Fruit fly (Drosophila melanogaster) S2 (cell line): ENCODE measurements around the gene CG6878.

ENCODE experiments used
- CG8478 ChIP-seq: fragments of >200 bp; optimal IDR thresholded peaks from 2 replicates; lab custom pipeline; 2018
- CTCF ChIP-seq, 2 experiments: fragments of >200 bp; optimal IDR thresholded peaks; 2 replicates each; lab custom pipeline; 2018

Gene CG6878

dm6 chr3L:15174086-15174485 lies 12.5 kb downstream of the CG6878 start:
- TF ChIP-seq CG8478: no peak
- TF ChIP-seq CTCF (optimal IDR thresholded peaks at IDR 0.05; lab: Kevin White, UChicago): no peak

- TF ChIP-seq CTCF (optimal IDR thresholded peaks at IDR 0.05; lab: Kevin White, UChicago) (no peak), CG8478 (no peak)
These were observed 13.2 kb downstream of the CG6878 start for dm6 chr3L:15174823-15175222.

dm6 chr3L:15176641-15177215 lies 15.1 kb downstream of the CG6878 start:
- TF ChIP-seq CTCF (optimal IDR thresholded peaks at IDR 0.05; lab: Kevin White, UChicago): no peak
- TF ChIP-seq CG8478: no peak

- TF ChIP-seq CTCF (optimal IDR thresholded peaks at IDR 0.05; lab: Kevin White, UChicago): peak; percentile 85 to 86
- no peak for TF ChIP-seq CG8478
These were observed 17.0 kb downstream of the CG6878 start for dm6 chr3L:15178618-15179017.

dm6 chr3L:15180816-15181215 lies 19.2 kb downstream of the CG6878 start:
- TF ChIP-seq CTCF (optimal IDR thresholded peaks at IDR 0.05; lab: Kevin White, UChicago) (no peak), CG8478 (no peak)

dm6 chr3L:15187782-15188181 lies 26.2 kb downstream of the CG6878 start:
- TF ChIP-seq CG8478: no peak
- no peak for TF ChIP-seq CTCF (optimal IDR thresholded peaks at IDR 0.05; lab: Kevin White, UChicago)

dm6 chr3L:15188735-15189134 lies 27.1 kb downstream of the CG6878 start:
- TF ChIP-seq CG8478 (no peak), CTCF (optimal IDR thresholded peaks at IDR 0.05; lab: Kevin White, UChicago) (no peak)

- TF ChIP-seq CTCF (optimal IDR thresholded peaks at IDR 0.05; lab: Kevin White, UChicago): no peak
- TF ChIP-seq CG8478: no peak
These were observed 28.1 kb downstream of the CG6878 start for dm6 chr3L:15189707-15190106.

dm6 chr3L:15192172-15192571 lies 30.6 kb downstream of the CG6878 start:
- no peak for TF ChIP-seq CG8478
- no peak for TF ChIP-seq CTCF (optimal IDR thresholded peaks at IDR 0.05; lab: Kevin White, UChicago)

dm6 chr3L:15195548-15195947 lies 33.9 kb downstream of the CG6878 start:
- TF ChIP-seq CG8478 (no peak), CTCF (optimal IDR thresholded peaks at IDR 0.05; lab: Kevin White, UChicago) (no peak)

- TF ChIP-seq CTCF (optimal IDR thresholded peaks at IDR 0.05; lab: Kevin White, UChicago) (no peak), CG8478 (no peak)
These were observed 34.6 kb downstream of the CG6878 start for dm6 chr3L:15196189-15196588.

- TF ChIP-seq CTCF (optimal IDR thresholded peaks at IDR 0.05; lab: Kevin White, UChicago): no peak
- TF ChIP-seq CG8478: no peak
These were observed 35.2 kb downstream of the CG6878 start for dm6 chr3L:15196711-15197320.

- TF ChIP-seq CTCF (optimal IDR thresholded peaks at IDR 0.05; lab: Kevin White, UChicago) (no peak), CG8478 (no peak)
These were observed 36.4 kb downstream of the CG6878 start for dm6 chr3L:15197978-15198377.

- no peak for TF ChIP-seq CG8478
These were observed 37.8 kb downstream of the CG6878 start for dm6 chr3L:15199216-15200090.

dm6 chr3L:15200280-15200987 lies 38.8 kb downstream of the CG6878 start:
- no peak for TF ChIP-seq CG8478
- TF ChIP-seq CTCF (optimal IDR thresholded peaks at IDR 0.05; lab: Kevin White, UChicago): no peak

dm6 chr3L:15201351-15201750 lies 39.7 kb downstream of the CG6878 start:
- TF ChIP-seq CG8478: no peak
- no peak for TF ChIP-seq CTCF (optimal IDR thresholded peaks at IDR 0.05; lab: Kevin White, UChicago)
